Worm (Caenorhabditis elegans) whole organism, L3 larva: ENCODE results near the gene srz-37.

Source experiments
- elt-1 ChIP-seq: fragments of 150-350 bp; optimal IDR thresholded peaks from 2 replicates; lab custom pipeline; 2014; ENCODE audit warnings: missing biosample characterization, missing genetic modification characterization
- fkh-10 ChIP-seq: sonication (generic microtip); optimal IDR thresholded peaks from 2 replicates; lab custom pipeline; 2017; ENCODE audit warnings: missing biosample characterization, missing genetic modification reagents, missing genetic modification characterization
- fos-1 ChIP-seq: fragments of 150-350 bp; optimal IDR thresholded peaks from 2 replicates; lab custom pipeline; 2014; ENCODE audit warnings: missing biosample characterization, missing genetic modification characterization
- lin-39 ChIP-seq: fragments of 150-350 bp; optimal IDR thresholded peaks from 2 replicates; lab custom pipeline; 2018; ENCODE audit warnings: missing biosample characterization, missing genetic modification reagents, missing genetic modification characterization
- nhr-11 ChIP-seq: fragments of 150-350 bp; optimal IDR thresholded peaks from 2 replicates; lab custom pipeline; 2014; ENCODE audit warnings: missing biosample characterization, missing genetic modification characterization
- nhr-23 ChIP-seq: fragments of 150-350 bp; optimal IDR thresholded peaks from 2 replicates; lab custom pipeline; 2014; ENCODE audit warnings: missing biosample characterization, missing genetic modification reagents, missing genetic modification characterization
- skn-1 ChIP-seq: fragments of 150-350 bp; optimal IDR thresholded peaks from 2 replicates; lab custom pipeline; 2014; ENCODE audit warnings: missing biosample characterization, missing genetic modification characterization

- TF ChIP-seq skn-1 (tag; lab: Kevin White, UChicago) = no peak
- TF ChIP-seq elt-1 (tag; lab: Kevin White, UChicago) = no peak
- no peak for TF ChIP-seq fkh-10
- no peak for TF ChIP-seq fos-1
- TF ChIP-seq lin-39 = no peak
- TF ChIP-seq nhr-23 (tag; lab: Kevin White, UChicago) = no peak
- TF ChIP-seq nhr-11 (tag; lab: Kevin White, UChicago) = no peak
Observed at ce11 chrIV:3526831-3527404, 45.3 kb upstream of the srz-37 start, which contains the start of gene M57.2.
